Worm (Caenorhabditis elegans): Measurements from ENCODE around the gene C56E6.7.

- no peak for TF ChIP-seq zip-11 (GFP tag; IDR thresholded peaks at IDR 0.05)
- no peak for TF ChIP-seq daf-16 (GFP tag; optimal IDR thresholded peaks at IDR 0.05)
- TF ChIP-seq daf-16 (tag; optimal IDR thresholded peaks at IDR 0.05): no peak
- no peak for TF ChIP-seq egl-27 (tag; optimal IDR thresholded peaks at IDR 0.05)
Measured at ce11 chrII:6482102-6482501, 34.3 kb upstream of the C56E6.7 start, which contains the start of gene del-10.
